Fruit fly (Drosophila melanogaster): ENCODE results near the gene CG3386.

The CG3386 gene

DNA sequence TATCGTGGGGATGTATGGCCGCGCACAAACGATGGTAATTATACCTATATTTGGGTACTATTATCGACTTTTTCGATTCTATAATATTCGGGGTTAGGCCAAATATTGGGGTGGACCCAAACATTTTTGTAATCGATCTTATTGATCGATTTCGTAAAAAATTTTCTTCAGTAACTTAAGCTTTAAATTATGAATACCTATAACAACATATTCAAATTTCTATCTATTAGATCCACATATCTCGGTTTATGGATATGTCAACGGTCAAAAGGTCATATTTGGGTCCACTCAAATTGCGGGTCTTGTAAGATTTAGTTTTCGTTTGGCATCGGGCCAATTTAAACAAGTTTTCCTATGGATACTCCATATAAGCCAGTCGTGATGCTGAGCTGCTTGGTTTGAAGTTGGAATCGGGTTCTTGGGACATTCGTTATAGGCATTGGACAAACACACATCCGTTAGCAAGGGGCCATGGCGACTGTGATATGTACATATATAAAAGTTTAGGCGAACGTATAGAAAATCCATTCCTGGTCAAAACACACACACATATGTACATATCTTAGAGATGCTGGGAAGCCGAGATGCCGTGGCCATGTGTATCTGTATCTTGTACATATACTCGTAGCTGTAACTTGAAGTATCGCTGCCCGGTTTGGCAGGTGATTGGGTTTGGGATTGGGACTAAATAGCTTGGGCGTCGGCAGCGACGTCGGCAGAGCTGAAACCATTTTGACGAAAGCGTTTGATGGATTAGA, 18.1 kb upstream of the CG3386 start (continued):
- TF ChIP-seq CG3065 (GFP tag; optimal IDR thresholded peaks at IDR 0.05) (no peak), emc (GFP tag; optimal IDR thresholded peaks at IDR 0.05) (no peak), Hr78 (GFP tag; optimal IDR thresholded peaks at IDR 0.05) (peak in 1 of 2 experiments; percentile 79), CrebB (tag; optimal IDR thresholded peaks at IDR 0.05) (peak; percentile 8), Xrp1 (GFP tag; IDR thresholded peaks at IDR 0.05) (peak; percentile 69), chm (GFP tag; IDR thresholded peaks at IDR 0.05) (peak; percentile 56; the same call in 1 of the 2 replicates), CG2678 (tag; optimal IDR thresholded peaks at IDR 0.05) (peak; percentile 84), CG43689 (GFP tag; IDR thresholded peaks at IDR 0.05) (no peak), CG8388 (GFP tag; optimal IDR thresholded peaks at IDR 0.05) (peak; percentile 50), CG3281 (GFP tag; optimal IDR thresholded peaks at IDR 0.05) (peak; percentile 76), chif (GFP tag; optimal IDR thresholded peaks at IDR 0.05) (peak; percentile 23 to 48), B-H1 (GFP tag; IDR thresholded peaks at IDR 0.05) (no peak; the same call in 2 of the 3 replicates), Sox102F (GFP tag; optimal IDR thresholded peaks at IDR 0.05) (peak; percentile 67), Mes4 (GFP tag; optimal IDR thresholded peaks at IDR 0.05) (peak; percentile 23), lilli (GFP tag; optimal IDR thresholded peaks at IDR 0.05) (peak; percentile 66), br (optimal IDR thresholded peaks at IDR 0.05) (no peak), GATAe (GFP tag; conservative IDR thresholded peaks at IDR 0.05) (no peak), schlank (tag; optimal IDR thresholded peaks at IDR 0.05) (no peak), Fer2 (tag; optimal IDR thresholded peaks at IDR 0.05) (peak; percentile 12), E2f2 (GFP tag; IDR thresholded peaks at IDR 0.05) (peak; percentile 31; the same call in 1 of the 2 replicates), Dbx (GFP tag; IDR thresholded peaks at IDR 0.05) (no peak), maf-S (GFP tag; optimal IDR thresholded peaks at IDR 0.05) (peak; percentile 14), CG12104 (GFP tag; optimal IDR thresholded peaks at IDR 0.05) (peak; percentile 26), Rx (GFP tag; IDR thresholded peaks at IDR 0.05) (no peak), CG10431 (GFP tag; optimal IDR thresholded peaks at IDR 0.05) (no peak), CG9609 (GFP tag; optimal IDR thresholded peaks at IDR 0.05) (no peak), grn (GFP tag; optimal IDR thresholded peaks at IDR 0.05) (no peak), CG7839 (tag; optimal IDR thresholded peaks at IDR 0.05) (peak; percentile 65), Hr3 (GFP tag; optimal IDR thresholded peaks at IDR 0.05) (no peak), CG9215 (GFP tag; IDR thresholded peaks at IDR 0.05) (no peak), CG15073 (GFP tag; optimal IDR thresholded peaks at IDR 0.05) (no peak), trem (tag; optimal IDR thresholded peaks at IDR 0.05) (peak; percentile 29), Ada2b (GFP tag; IDR thresholded peaks at IDR 0.05) (peak; percentile 80), jigr1 (GFP tag; IDR thresholded peaks at IDR 0.05) (no peak), dysf (GFP tag; IDR thresholded peaks at IDR 0.05) (peak; percentile 67), CG16779 (GFP tag; IDR thresholded peaks at IDR 0.05) (no peak), Rfx (GFP tag; IDR thresholded peaks at IDR 0.05) (peak; percentile 71), CG2129 (GFP tag; IDR thresholded peaks at IDR 0.05; ENCODE audit: partially characterized antibody) (no peak), Stat92E (GFP tag; optimal IDR thresholded peaks at IDR 0.05) (no peak), H15 (GFP tag; IDR thresholded peaks at IDR 0.05) (peak; percentile 56; the same call in 2 of the 3 replicates), Dip3 (GFP tag; optimal IDR thresholded peaks at IDR 0.05) (peak; percentile 50), ken (GFP tag; IDR thresholded peaks at IDR 0.05) (no peak), Taf1 (GFP tag; IDR thresholded peaks at IDR 0.05) (0 out of 2 replicates have a peak, but pooled peaks have one; percentile 13), CG4617 (GFP tag; optimal IDR thresholded peaks at IDR 0.05; ENCODE audit: borderline replicate concordance) (no peak), cad (GFP tag; optimal IDR thresholded peaks at IDR 0.05) (no peak), gcm (GFP tag; optimal IDR thresholded peaks at IDR 0.05) (peak; percentile 63), Deaf1 (tag; optimal IDR thresholded peaks at IDR 0.05) (no peak), Jarid2 (GFP tag; optimal IDR thresholded peaks at IDR 0.05) (peak; percentile 14), toy (GFP tag; IDR thresholded peaks at IDR 0.05) (no peak), Hey (tag; optimal IDR thresholded peaks at IDR 0.05) (no peak)
